Fruit fly (Drosophila melanogaster): ENCODE data around the gene CG15529.

DNA sequence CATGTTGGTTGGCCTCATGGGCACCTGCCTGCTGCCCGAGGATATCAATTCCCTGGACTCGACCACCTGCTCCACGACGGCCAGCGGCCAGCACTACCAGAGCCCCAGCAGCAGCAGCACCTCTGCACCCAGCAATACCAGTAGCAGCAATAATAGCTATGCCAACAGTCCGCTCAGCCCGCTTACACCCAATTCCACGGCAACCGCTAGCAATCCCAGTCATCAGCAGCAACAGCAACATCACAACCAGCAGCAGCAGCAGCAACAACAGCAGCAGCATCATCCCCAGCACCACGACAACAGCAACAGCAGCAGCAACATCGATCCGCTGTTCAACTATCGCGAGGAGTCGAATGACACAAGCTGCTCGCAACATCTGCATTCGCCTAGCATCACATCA lies 42.5 kb upstream of the CG15529 start:
- no peak for TF ChIP-seq CG34367 (tag; optimal IDR thresholded peaks at IDR 0.05)
- TF ChIP-seq CG9948 (tag; optimal IDR thresholded peaks at IDR 0.05) = no peak
- no peak for TF ChIP-seq CG8301 (tag; optimal IDR thresholded peaks at IDR 0.05)
- TF ChIP-seq Ets98B (GFP tag; IDR thresholded peaks at IDR 0.05) = no peak
- no peak for TF ChIP-seq rn (GFP tag; IDR thresholded peaks at IDR 0.05)
- TF ChIP-seq Pif1A (GFP tag; optimal IDR thresholded peaks at IDR 0.05) = no peak

All from whole organism, pupa.